Worm (Caenorhabditis elegans) whole organism, L2 larva: ENCODE measurements around the gene C01G6.3.

Experiments
- C34F6.9 ChIP-seq: fragments of 150-350 bp; optimal IDR thresholded peaks from 2 replicates; lab custom pipeline; 2014; ENCODE audit warnings: missing biosample characterization, missing genetic modification characterization
- F13H6.1 ChIP-seq: sonication (generic microtip); optimal IDR thresholded peaks from 2 replicates; lab custom pipeline; 2016; ENCODE audit warnings: missing genetic modification characterization, missing compliant biosample characterization
- R02D3.7 ChIP-seq: fragments of 150-350 bp; optimal IDR thresholded peaks from 2 replicates; lab custom pipeline; 2014; ENCODE audit warnings: missing biosample characterization, missing genetic modification characterization
- Y55F3AM.14 ChIP-seq: fragments of 200-800 bp; sonication (Bioruptor generic); optimal IDR thresholded peaks from 2 replicates; lab custom pipeline; 2018; ENCODE audit warnings: mild to moderate bottlenecking, missing genetic modification characterization, missing compliant biosample characterization
- ZK546.5 ChIP-seq: sonication (generic microtip); optimal IDR thresholded peaks from 2 replicates; lab custom pipeline; 2017; ENCODE audit warnings: missing biosample characterization, missing genetic modification characterization
- alr-1 ChIP-seq: fragments of 150-350 bp; optimal IDR thresholded peaks from 2 replicates; lab custom pipeline; 2014; ENCODE audit warnings: missing biosample characterization, missing genetic modification characterization
- ama-1 ChIP-seq: fragments of 150-350 bp; optimal IDR thresholded peaks from 2 replicates; lab custom pipeline; 2018; ENCODE audit warnings: inconsistent platforms
- blmp-1 ChIP-seq: sonication (generic microtip); optimal IDR thresholded peaks from 2 replicates; lab custom pipeline; 2017; ENCODE audit warnings: missing genetic modification characterization, mild to moderate bottlenecking, missing compliant biosample characterization, antibody characterized with exemption, moderate library complexity; ENCODE audit not compliant: insufficient read depth
- ceh-82 ChIP-seq: fragments of 150-350 bp; optimal IDR thresholded peaks from 2 replicates; lab custom pipeline; 2014; ENCODE audit warnings: missing biosample characterization, missing genetic modification characterization
- crh-2 ChIP-seq: sonication (generic microtip); optimal IDR thresholded peaks from 2 replicates; lab custom pipeline; 2017; ENCODE audit warnings: missing biosample characterization, missing genetic modification characterization
- dmd-4 ChIP-seq: sonication (generic microtip); optimal IDR thresholded peaks from 2 replicates; lab custom pipeline; 2017; ENCODE audit warnings: missing biosample characterization, missing genetic modification characterization
- egl-27 ChIP-seq: sonication (generic microtip); optimal IDR thresholded peaks from 3 replicates; lab custom pipeline; 2017; ENCODE audit warnings: missing biosample characterization, missing genetic modification reagents, missing genetic modification characterization
- elt-1 ChIP-seq: fragments of 150-350 bp; optimal IDR thresholded peaks from 2 replicates; lab custom pipeline; 2014; ENCODE audit warnings: missing biosample characterization, missing genetic modification characterization
- elt-3 ChIP-seq: sonication (generic microtip); optimal IDR thresholded peaks from 2 replicates; lab custom pipeline; 2017; ENCODE audit warnings: missing biosample characterization, missing genetic modification characterization
- fos-1 ChIP-seq: fragments of 150-350 bp; optimal IDR thresholded peaks from 2 replicates; lab custom pipeline; 2014; ENCODE audit warnings: missing biosample characterization, missing genetic modification characterization
- gmeb-1 ChIP-seq: fragments of 150-350 bp; optimal IDR thresholded peaks from 2 replicates; lab custom pipeline; 2014; ENCODE audit warnings: missing biosample characterization, missing genetic modification characterization
- lin-11 ChIP-seq: fragments of 150-350 bp; sonication (generic microtip); optimal IDR thresholded peaks from 2 replicates; lab custom pipeline; 2014; ENCODE audit warnings: missing biosample characterization, missing genetic modification characterization, inconsistent platforms, mixed read lengths
- lin-13 ChIP-seq: fragments of 150-350 bp; optimal IDR thresholded peaks from 2 replicates; lab custom pipeline; 2014; ENCODE audit warnings: missing biosample characterization, missing genetic modification reagents, missing genetic modification characterization
- lsy-2 ChIP-seq, 2 experiments: fragments of 150-350 bp in 1 of 2; sonication (generic microtip) in 1 of 2; optimal IDR thresholded peaks; 2 replicates each; lab custom pipeline; 2014 to 2017; ENCODE audit warnings: missing biosample characterization in 2 of 2, missing genetic modification characterization in 2 of 2
- mab-5 ChIP-seq: fragments of 150-350 bp; optimal IDR thresholded peaks from 2 replicates; lab custom pipeline; 2014; ENCODE audit warnings: missing biosample characterization, missing genetic modification characterization
- mdl-1 ChIP-seq, 2 experiments: fragments of 150-350 bp in 1 of 2; sonication (generic microtip) in 1 of 2; optimal IDR thresholded peaks; 2 replicates each; lab custom pipeline; 2017; ENCODE audit warnings: missing biosample characterization in 2 of 2, missing genetic modification characterization in 2 of 2
- nhr-10 ChIP-seq: sonication (generic microtip); optimal IDR thresholded peaks from 2 replicates; lab custom pipeline; 2017; ENCODE audit warnings: missing biosample characterization, missing genetic modification characterization
- nhr-12 ChIP-seq: fragments of 150-350 bp; optimal IDR thresholded peaks from 2 replicates; lab custom pipeline; 2014; ENCODE audit warnings: missing biosample characterization, missing genetic modification characterization
- nhr-129 ChIP-seq: fragments of 150-350 bp; optimal IDR thresholded peaks from 2 replicates; lab custom pipeline; 2014; ENCODE audit warnings: missing biosample characterization, missing genetic modification characterization
- nhr-21 ChIP-seq: fragments of 150-350 bp; optimal IDR thresholded peaks from 2 replicates; lab custom pipeline; 2014; ENCODE audit warnings: missing biosample characterization, missing genetic modification characterization
- nhr-25 ChIP-seq: fragments of 150-350 bp; sonication (generic microtip); optimal IDR thresholded peaks from 3 replicates; lab custom pipeline; 2014; ENCODE audit warnings: missing biosample characterization, missing genetic modification characterization
- nhr-6 ChIP-seq: fragments of 150-350 bp; optimal IDR thresholded peaks from 2 replicates; lab custom pipeline; 2014; ENCODE audit warnings: missing biosample characterization, missing genetic modification characterization
- nhr-77 ChIP-seq: fragments of 150-350 bp; optimal IDR thresholded peaks from 2 replicates; lab custom pipeline; 2014; ENCODE audit warnings: missing biosample characterization, missing genetic modification characterization
- peb-1 ChIP-seq: fragments of 150-350 bp; optimal IDR thresholded peaks from 2 replicates; lab custom pipeline; 2014; ENCODE audit warnings: missing biosample characterization, missing genetic modification characterization
- sem-4 ChIP-seq: fragments of 150-350 bp; optimal IDR thresholded peaks from 2 replicates; lab custom pipeline; 2014; ENCODE audit warnings: missing biosample characterization, missing genetic modification reagents, missing genetic modification characterization
- skn-1 ChIP-seq: sonication (generic microtip); optimal IDR thresholded peaks from 2 replicates; lab custom pipeline; 2017; ENCODE audit warnings: missing biosample characterization, missing genetic modification characterization
- sma-3 ChIP-seq: sonication (generic microtip); optimal IDR thresholded peaks from 2 replicates; lab custom pipeline; 2016; ENCODE audit warnings: missing genetic modification reagents, missing genetic modification characterization, missing compliant biosample characterization
- sma-9 ChIP-seq, 2 experiments: fragments of 150-350 bp in 1 of 2; sonication (generic microtip) in 1 of 2; optimal IDR thresholded peaks; 2 replicates each; lab custom pipeline; 2014 to 2016; ENCODE audit warnings: missing genetic modification characterization in 2 of 2, mild to moderate bottlenecking in 1 of 2, missing biosample characterization in 1 of 2, missing compliant biosample characterization in 1 of 2, missing genetic modification reagents in 1 of 2, moderate library complexity in 1 of 2
- snpc-4 ChIP-seq: fragments of 150-350 bp; optimal IDR thresholded peaks from 2 replicates; lab custom pipeline; 2014; ENCODE audit warnings: missing biosample characterization, missing genetic modification characterization
- unc-55 ChIP-seq: fragments of 150-350 bp; sonication (generic microtip); optimal IDR thresholded peaks from 3 replicates; lab custom pipeline; 2014; ENCODE audit warnings: missing biosample characterization, missing genetic modification reagents, missing genetic modification characterization
- unc-62 ChIP-seq: fragments of 150-350 bp; optimal IDR thresholded peaks from 2 replicates; lab custom pipeline; 2014; ENCODE audit warnings: missing biosample characterization, missing genetic modification reagents, missing genetic modification characterization
- zag-1 ChIP-seq: fragments of 150-350 bp; optimal IDR thresholded peaks from 2 replicates; lab custom pipeline; 2014; ENCODE audit warnings: missing biosample characterization, missing genetic modification characterization
- ztf-11 ChIP-seq: sonication (generic microtip); optimal IDR thresholded peaks from 2 replicates; lab custom pipeline; 2017; ENCODE audit warnings: missing biosample characterization, missing genetic modification characterization
- ztf-4 ChIP-seq: fragments of 150-350 bp; optimal IDR thresholded peaks from 2 replicates; lab custom pipeline; 2014; ENCODE audit warnings: missing biosample characterization, missing genetic modification characterization

C01G6.3 gene

ce11 chrII:9271285-9271684, 1.6 kb downstream of the C01G6.3 start:
- TF ChIP-seq peb-1 (no peak), lsy-2 (tag; optimal IDR thresholded peaks at IDR 0.05; lab: Kevin White, UChicago) (no peak), alr-1 (no peak), nhr-21 (tag; lab: Kevin White, UChicago) (no peak), ceh-82 (tag; lab: Kevin White, UChicago) (no peak), nhr-77 (no peak), ztf-11 (tag; lab: Kevin White, UChicago) (no peak)

- TF ChIP-seq F13H6.1 (tag; lab: Kevin White, UChicago) (no peak), elt-3 (no peak), skn-1 (tag; lab: Kevin White, UChicago) (no peak), zag-1 (tag; lab: Kevin White, UChicago) (no peak), mab-5 (tag; lab: Kevin White, UChicago) (no peak), dmd-4 (tag; lab: Kevin White, UChicago) (no peak), nhr-21 (tag; lab: Kevin White, UChicago) (no peak), ztf-11 (tag; lab: Kevin White, UChicago) (no peak), unc-62 (no peak)
Observed at ce11 chrII:9272942-9273341, 3.3 kb downstream of the C01G6.3 start, which contains the start of gene C01G6.4. C01G6.4 (minus strand) TSS chrII:9273042.

ce11 chrII:9273984-9274383, 4.3 kb downstream of the C01G6.3 start:
- TF ChIP-seq fos-1 (tag; lab: Kevin White, UChicago) (peak; percentile 95), mdl-1 (tag; optimal IDR thresholded peaks at IDR 0.05; lab: Kevin White, UChicago) (peak; percentile 67 to 89), gmeb-1 (tag; lab: Kevin White, UChicago) (peak; percentile 73), nhr-25 (peak; percentile 90), sem-4 (tag; lab: Kevin White, UChicago) (peak; percentile 7), C34F6.9 (tag; lab: Kevin White, UChicago) (peak; percentile 92), sma-9 (GFP tag; optimal IDR thresholded peaks at IDR 0.05; lab: Kevin White, UChicago) (peak; percentile 90), sma-9 (tag; optimal IDR thresholded peaks at IDR 0.05; lab: Kevin White, UChicago) (no peak), lin-13 (peak; percentile 63), egl-27 (tag; lab: Kevin White, UChicago) (peak; percentile 79), crh-2 (tag; lab: Kevin White, UChicago) (peak; percentile 92), elt-3 (no peak), nhr-10 (tag; lab: Kevin White, UChicago) (no peak), alr-1 (no peak), snpc-4 (tag; lab: Kevin White, UChicago) (peak; percentile 66), F13H6.1 (tag; lab: Kevin White, UChicago) (peak; percentile 89), skn-1 (tag; lab: Kevin White, UChicago) (no peak), unc-55 (peak; percentile 74), ama-1 (lab: Kevin White, UChicago) (peak; percentile 82), blmp-1 (tag; lab: Kevin White, UChicago) (peak; percentile 62), zag-1 (tag; lab: Kevin White, UChicago) (peak; percentile 76), dmd-4 (tag; lab: Kevin White, UChicago) (no peak), mab-5 (tag; lab: Kevin White, UChicago) (peak; percentile 83), Y55F3AM.14 (peak; percentile 6), nhr-6 (peak; percentile 81), nhr-12 (tag; lab: Kevin White, UChicago) (no peak), R02D3.7 (tag; lab: Kevin White, UChicago) (no peak), nhr-129 (tag; lab: Kevin White, UChicago) (peak; percentile 89), lsy-2 (tag; optimal IDR thresholded peaks at IDR 0.05; lab: Kevin White, UChicago) (peak; percentile 63 to 90), nhr-21 (tag; lab: Kevin White, UChicago) (peak; percentile 70), ZK546.5 (tag; lab: Kevin White, UChicago) (no peak), ztf-4 (tag; lab: Kevin White, UChicago) (peak; percentile 73), lin-11 (tag; lab: Kevin White, UChicago) (peak; percentile 62), elt-1 (tag; lab: Kevin White, UChicago) (no peak), sma-3 (peak; percentile 77)
